Worm (Caenorhabditis elegans): ENCODE results near the gene D2096.13.

Gene D2096.13

ce11 chrIV:8379278-8379677 lies 20.9 kb upstream of the D2096.13 start, which contains the start of gene nap-1:
Gene nap-1 (minus strand): TSS chrIV:8379319.
- TF ChIP-seq cog-1 (tag; optimal IDR thresholded peaks at IDR 0.05), result peak; percentile 36
- TF ChIP-seq klf-2 (GFP tag; conservative IDR thresholded peaks at IDR 0.05), result no peak

- TF ChIP-seq cog-1 (tag; optimal IDR thresholded peaks at IDR 0.05) (no peak), ztf-29 (GFP tag; IDR thresholded peaks at IDR 0.05) (no peak), tab-1 (GFP tag; IDR thresholded peaks at IDR 0.05) (no peak), T22C8.4 (GFP tag; IDR thresholded peaks at IDR 0.05) (no peak), ref-1 (GFP tag; conservative IDR thresholded peaks at IDR 0.05) (no peak), flt-1 (GFP tag; IDR thresholded peaks at IDR 0.05) (no peak), ztf-23 (GFP tag; IDR thresholded peaks at IDR 0.05) (no peak), med-1 (GFP tag; optimal IDR thresholded peaks at IDR 0.05; ENCODE audit: insufficient read depth) (no peak), klf-2 (GFP tag; conservative IDR thresholded peaks at IDR 0.05) (no peak)
These were observed 19.9 kb upstream of the D2096.13 start for ce11 chrIV:8378280-8378679.

ce11 chrIV:8377501-8377900 lies 19.1 kb upstream of the D2096.13 start, which contains the start of gene D2096.7:
Gene D2096.7 (minus strand): TSS chrIV:8377630.
- TF ChIP-seq cog-1 (tag; optimal IDR thresholded peaks at IDR 0.05) (no peak), med-1 (GFP tag; optimal IDR thresholded peaks at IDR 0.05; ENCODE audit: insufficient read depth) (no peak), ref-1 (GFP tag; conservative IDR thresholded peaks at IDR 0.05) (no peak), ztf-23 (GFP tag; IDR thresholded peaks at IDR 0.05) (no peak), flt-1 (GFP tag; IDR thresholded peaks at IDR 0.05) (no peak), T22C8.4 (GFP tag; IDR thresholded peaks at IDR 0.05) (no peak), klf-2 (GFP tag; conservative IDR thresholded peaks at IDR 0.05) (no peak)

ce11 chrIV:8376923-8377322 lies 18.5 kb upstream of the D2096.13 start:
- TF ChIP-seq med-1 (GFP tag; optimal IDR thresholded peaks at IDR 0.05; ENCODE audit: insufficient read depth) (no peak), cog-1 (tag; optimal IDR thresholded peaks at IDR 0.05) (no peak), tab-1 (GFP tag; IDR thresholded peaks at IDR 0.05) (no peak), ztf-23 (GFP tag; IDR thresholded peaks at IDR 0.05) (no peak), flt-1 (GFP tag; IDR thresholded peaks at IDR 0.05) (no peak), ztf-29 (GFP tag; IDR thresholded peaks at IDR 0.05) (no peak), klf-2 (GFP tag; conservative IDR thresholded peaks at IDR 0.05) (no peak), ref-1 (GFP tag; conservative IDR thresholded peaks at IDR 0.05) (no peak), T22C8.4 (GFP tag; IDR thresholded peaks at IDR 0.05) (no peak)

ce11 chrIV:8375381-8375780 lies 17.0 kb upstream of the D2096.13 start:
- TF ChIP-seq ztf-29 (GFP tag; IDR thresholded peaks at IDR 0.05) (peak; percentile 81; the same call in 1 of the 2 replicates), klf-2 (GFP tag; conservative IDR thresholded peaks at IDR 0.05) (0 out of 2 replicates have a peak, but pooled peaks have one; percentile 53), tab-1 (GFP tag; IDR thresholded peaks at IDR 0.05) (peak; percentile 95), ztf-23 (GFP tag; IDR thresholded peaks at IDR 0.05) (peak; percentile 93), T22C8.4 (GFP tag; IDR thresholded peaks at IDR 0.05) (peak; percentile 83), flt-1 (GFP tag; IDR thresholded peaks at IDR 0.05) (peak; percentile 96), cog-1 (tag; optimal IDR thresholded peaks at IDR 0.05) (peak; percentile 89), ref-1 (GFP tag; conservative IDR thresholded peaks at IDR 0.05) (peak; percentile 78), med-1 (GFP tag; optimal IDR thresholded peaks at IDR 0.05; ENCODE audit: insufficient read depth) (peak; percentile 57)

ce11 chrIV:8369135-8369534 lies 10.7 kb upstream of the D2096.13 start, which contains the start of gene D2096.6:
Gene D2096.6 (minus strand): TSS chrIV:8369235.
- no peak for TF ChIP-seq ref-1 (GFP tag; conservative IDR thresholded peaks at IDR 0.05)
- TF ChIP-seq flt-1 (GFP tag; IDR thresholded peaks at IDR 0.05), result no peak
- TF ChIP-seq cog-1 (tag; optimal IDR thresholded peaks at IDR 0.05), result no peak
- TF ChIP-seq ztf-23 (GFP tag; IDR thresholded peaks at IDR 0.05), result no peak
- TF ChIP-seq klf-2 (GFP tag; conservative IDR thresholded peaks at IDR 0.05), result no peak
- no peak for TF ChIP-seq tab-1 (GFP tag; IDR thresholded peaks at IDR 0.05)
- TF ChIP-seq T22C8.4 (GFP tag; IDR thresholded peaks at IDR 0.05), result no peak
- TF ChIP-seq med-1 (GFP tag; optimal IDR thresholded peaks at IDR 0.05; ENCODE audit: insufficient read depth), result no peak
- no peak for TF ChIP-seq ztf-29 (GFP tag; IDR thresholded peaks at IDR 0.05)

- no peak for TF ChIP-seq ref-1 (GFP tag; conservative IDR thresholded peaks at IDR 0.05)
These were observed 9.5 kb upstream of the D2096.13 start for ce11 chrIV:8367887-8368286.

ce11 chrIV:8366295-8366694 lies 7.9 kb upstream of the D2096.13 start, which contains the start of gene aagr-1:
Gene aagr-1 (plus strand): TSS chrIV:8366521.
- TF ChIP-seq ztf-29 (GFP tag; IDR thresholded peaks at IDR 0.05) (no peak), med-1 (GFP tag; optimal IDR thresholded peaks at IDR 0.05; ENCODE audit: insufficient read depth) (no peak), ztf-23 (GFP tag; IDR thresholded peaks at IDR 0.05) (no peak), flt-1 (GFP tag; IDR thresholded peaks at IDR 0.05) (no peak), cog-1 (tag; optimal IDR thresholded peaks at IDR 0.05) (no peak), T22C8.4 (GFP tag; IDR thresholded peaks at IDR 0.05) (no peak), tab-1 (GFP tag; IDR thresholded peaks at IDR 0.05) (no peak), klf-2 (GFP tag; conservative IDR thresholded peaks at IDR 0.05) (no peak), ref-1 (GFP tag; conservative IDR thresholded peaks at IDR 0.05) (no peak)

ce11 chrIV:8363163-8363562 lies 4.8 kb upstream of the D2096.13 start, which contains the start of gene D2096.12:
Gene D2096.12 (plus strand): TSS chrIV:8363463.
- no peak for TF ChIP-seq ztf-29 (GFP tag; IDR thresholded peaks at IDR 0.05)
- TF ChIP-seq T22C8.4 (GFP tag; IDR thresholded peaks at IDR 0.05), result no peak
- TF ChIP-seq tab-1 (GFP tag; IDR thresholded peaks at IDR 0.05), result no peak
- TF ChIP-seq klf-2 (GFP tag; conservative IDR thresholded peaks at IDR 0.05), result no peak
- no peak for TF ChIP-seq med-1 (GFP tag; optimal IDR thresholded peaks at IDR 0.05; ENCODE audit: insufficient read depth)
- TF ChIP-seq ref-1 (GFP tag; conservative IDR thresholded peaks at IDR 0.05), result no peak
- no peak for TF ChIP-seq ztf-23 (GFP tag; IDR thresholded peaks at IDR 0.05)
- TF ChIP-seq flt-1 (GFP tag; IDR thresholded peaks at IDR 0.05), result no peak

ce11 chrIV:8360817-8361216 lies 2.4 kb upstream of the D2096.13 start, which contains the start of gene sqv-1:
Gene sqv-1 (plus strand): TSS chrIV:8361117.
- no peak for TF ChIP-seq ztf-23 (GFP tag; IDR thresholded peaks at IDR 0.05)

Measured in whole organism, midembryonic.